Fruit fly (Drosophila melanogaster) whole organism, embryonic: Measurements from ENCODE around the gene Cyp309a1.
A peak's percentile ranks its signal among the peaks of the same experiment; 100 is the strongest.

Experiments used
- Aef1 ChIP-seq: fragments of 200-800 bp; sonication (Bioruptor generic); IDR thresholded peaks from 3 replicates; pipeline ENCODE4 v1.3.6; 2022; ENCODE audit warnings: missing biosample characterization, missing genetic modification characterization
- Atf6 ChIP-seq: fragments of 200-800 bp; sonication (Bioruptor generic); IDR thresholded peaks from 2 replicates; pipeline ENCODE4 v1.3.6; 2022; ENCODE audit warnings: missing biosample characterization, missing genetic modification characterization
- CG1024 ChIP-seq: fragments of 200-800 bp; sonication (Bioruptor generic); IDR thresholded peaks from 2 replicates; pipeline ENCODE4 v1.3.6; 2022; ENCODE audit warnings: missing biosample characterization, missing genetic modification characterization
- CG13424 ChIP-seq: fragments of 200-800 bp; sonication (Bioruptor generic); optimal IDR thresholded peaks from 2 replicates; lab custom pipeline; 2019; ENCODE audit warnings: missing biosample characterization, mild to moderate bottlenecking, missing genetic modification characterization, moderate library complexity
- CG14014 ChIP-seq: fragments of 200-800 bp; sonication (Bioruptor generic); IDR thresholded peaks from 2 replicates; pipeline ENCODE4 v1.3.6; 2022; ENCODE audit warnings: missing biosample characterization, missing genetic modification characterization
- CG17385 ChIP-seq: fragments of 200-800 bp; sonication (Bioruptor generic); optimal IDR thresholded peaks from 3 replicates; lab custom pipeline; 2018; ENCODE audit warnings: missing biosample characterization, mild to moderate bottlenecking, missing genetic modification characterization
- CG2678 ChIP-seq: fragments of 200-800 bp; sonication (Bioruptor generic); optimal IDR thresholded peaks from 3 replicates; lab custom pipeline; 2019; ENCODE audit warnings: missing biosample characterization, mild to moderate bottlenecking, missing genetic modification characterization, moderate library complexity
- CG4730 ChIP-seq: fragments of 200-800 bp; sonication (Bioruptor generic); IDR thresholded peaks from 2 replicates; pipeline ENCODE4 v1.3.6; 2022; ENCODE audit warnings: missing biosample characterization, missing genetic modification characterization
- CG4854 ChIP-seq: fragments of 200-800 bp; sonication (Bioruptor generic); optimal IDR thresholded peaks from 2 replicates; lab custom pipeline; 2016; ENCODE audit warnings: missing biosample characterization, missing genetic modification characterization, inconsistent platforms
- CG6689 ChIP-seq: fragments of 200-800 bp; sonication (Bioruptor generic); IDR thresholded peaks from 2 replicates; pipeline ENCODE4 v1.3.6; 2022; ENCODE audit warnings: missing biosample characterization, missing genetic modification characterization
- CG7357 ChIP-seq: fragments of 200-800 bp; sonication (Bioruptor generic); IDR thresholded peaks from 3 replicates; pipeline ENCODE4 v1.3.6; 2022; ENCODE audit warnings: missing biosample characterization, missing genetic modification characterization
- CG8281 ChIP-seq: fragments of 200-800 bp; sonication (Bioruptor generic); optimal IDR thresholded peaks from 2 replicates; lab custom pipeline; 2018; ENCODE audit warnings: missing biosample characterization, mild to moderate bottlenecking, missing genetic modification characterization, moderate library complexity
- CG8290 ChIP-seq, 3 experiments: fragments of 200-800 bp; sonication (Bioruptor generic); optimal IDR thresholded peaks; 2 replicates each; lab custom pipeline; 2016 to 2019; ENCODE audit warnings: missing biosample characterization in 3 of 3, missing genetic modification characterization in 3 of 3, mild to moderate bottlenecking in 2 of 3, moderate library complexity in 1 of 3
- CG8924 ChIP-seq: fragments of 200-800 bp; optimal IDR thresholded peaks from 3 replicates; lab custom pipeline; 2019; ENCODE audit warnings: missing biosample characterization, mild to moderate bottlenecking, missing genetic modification characterization, moderate library complexity
- D ChIP-seq, 2 experiments: fragments of 200-800 bp in 1 of 2; fragments of >200 bp in 1 of 2; sonication (Bioruptor generic) in 1 of 2; optimal IDR thresholded peaks; 2 replicates in 1 of 2; 3 replicates in 1 of 2; lab custom pipeline; 2017; ENCODE audit warnings: mild to moderate bottlenecking in 1 of 2, missing biosample characterization in 1 of 2, missing genetic modification characterization in 1 of 2, missing genetic modification reagents in 1 of 2
- Ets65A ChIP-seq: fragments of 200-800 bp; sonication (Bioruptor generic); peaks from one replicate; lab custom pipeline; 2016; ENCODE audit warnings: missing biosample characterization, missing genetic modification characterization
- Fer3 ChIP-seq: fragments of 200-800 bp; sonication (Bioruptor generic); optimal IDR thresholded peaks from 2 replicates; lab custom pipeline; 2018; ENCODE audit warnings: missing biosample characterization, mild to moderate bottlenecking, missing genetic modification characterization, moderate library complexity
- NFAT ChIP-seq: fragments of 200-800 bp; sonication (Bioruptor generic); IDR thresholded peaks from 2 replicates; pipeline ENCODE4 v1.3.6; 2022; ENCODE audit warnings: missing biosample characterization, missing genetic modification characterization
- Scr ChIP-seq: fragments of 200-800 bp; sonication (Bioruptor generic); IDR thresholded peaks from 2 replicates; pipeline ENCODE4 v1.3.6; 2022; ENCODE audit warnings: missing biosample characterization, missing genetic modification characterization; ENCODE audit not compliant: partially characterized antibody
- Vsx1 ChIP-seq: fragments of 200-800 bp; sonication (Bioruptor generic); optimal IDR thresholded peaks from 2 replicates; lab custom pipeline; 2017; ENCODE audit warnings: missing biosample characterization, mild to moderate bottlenecking, missing genetic modification characterization, missing genetic modification reagents
- br ChIP-seq: fragments of >200 bp; optimal IDR thresholded peaks from 2 replicates; lab custom pipeline; 2017
- chinmo ChIP-seq: fragments of 200-800 bp; sonication (Bioruptor generic); IDR thresholded peaks from 4 replicates; pipeline ENCODE4 v1.3.6; 2022; ENCODE audit warnings: missing biosample characterization, missing genetic modification characterization; ENCODE audit not compliant: partially characterized antibody
- ci ChIP-seq: fragments of 200-800 bp; sonication (Bioruptor generic); IDR thresholded peaks from 3 replicates; pipeline ENCODE4 v1.3.6; 2022; ENCODE audit warnings: missing biosample characterization, missing genetic modification characterization
- eve ChIP-seq, 2 experiments: fragments of >200 bp; optimal IDR thresholded peaks; 2 replicates each; lab custom pipeline; 2017; ENCODE audit warnings: missing biosample characterization in 2 of 2, missing genetic modification characterization in 2 of 2
- fd96Cb ChIP-seq: fragments of 200-800 bp; sonication (Bioruptor generic); optimal IDR thresholded peaks from 2 replicates; lab custom pipeline; 2018; ENCODE audit warnings: missing biosample characterization, mild to moderate bottlenecking, missing genetic modification characterization, moderate library complexity
- grau ChIP-seq: fragments of 200-800 bp; optimal IDR thresholded peaks from 3 replicates; lab custom pipeline; 2019; ENCODE audit warnings: missing biosample characterization, mild to moderate bottlenecking, missing genetic modification characterization, moderate library complexity
- jumu ChIP-seq: fragments of 200-800 bp; sonication (Bioruptor generic); optimal IDR thresholded peaks from 3 replicates; lab custom pipeline; 2016; ENCODE audit warnings: missing biosample characterization, missing genetic modification characterization
- prd ChIP-seq, 3 experiments: fragments of >200 bp in 2 of 3; fragments of 200-800 bp in 1 of 3; sonication (Bioruptor generic) in 1 of 3; optimal IDR thresholded peaks in 2 of 3; IDR thresholded peaks in 1 of 3; 2 replicates in 2 of 3; 3 replicates in 1 of 3; pipeline versions ENCODE4 v1.3.6 to Lab custom; 2017 to 2022; ENCODE audit warnings: missing biosample characterization in 1 of 3, missing genetic modification characterization in 1 of 3
- row ChIP-seq: fragments of 200-800 bp; sonication (Bioruptor generic); IDR thresholded peaks from 3 replicates; pipeline ENCODE4 v1.3.6; 2022; ENCODE audit warnings: missing biosample characterization, missing genetic modification characterization
- scrt ChIP-seq: fragments of 200-800 bp; sonication (Bioruptor generic); optimal IDR thresholded peaks from 2 replicates; lab custom pipeline; 2018; ENCODE audit warnings: missing biosample characterization, mild to moderate bottlenecking, missing genetic modification characterization, moderate library complexity
- sens ChIP-seq: fragments of 200-800 bp; sonication (Bioruptor generic); peaks from one replicate; lab custom pipeline; 2016; ENCODE audit warnings: missing biosample characterization, missing genetic modification characterization
- sob ChIP-seq: fragments of 200-800 bp; sonication (Bioruptor generic); IDR thresholded peaks from 2 replicates; pipeline ENCODE4 v1.3.6; 2022; ENCODE audit warnings: missing biosample characterization, missing genetic modification characterization
- tgo ChIP-seq: fragments of 200-800 bp; sonication (Bioruptor generic); IDR thresholded peaks from 3 replicates; pipeline ENCODE4 v1.3.6; 2022; ENCODE audit warnings: missing biosample characterization, missing genetic modification characterization
- trem ChIP-seq: fragments of 200-800 bp; optimal IDR thresholded peaks from 3 replicates; lab custom pipeline; 2019; ENCODE audit warnings: missing biosample characterization, mild to moderate bottlenecking, missing genetic modification characterization, moderate library complexity
- ttk ChIP-seq: fragments of 200-800 bp; sonication (Bioruptor generic); IDR thresholded peaks from 2 replicates; pipeline ENCODE4 v2.1.2; 2022; ENCODE audit warnings: missing biosample characterization, missing genetic modification characterization

Cyp309a1 gene

DNA sequence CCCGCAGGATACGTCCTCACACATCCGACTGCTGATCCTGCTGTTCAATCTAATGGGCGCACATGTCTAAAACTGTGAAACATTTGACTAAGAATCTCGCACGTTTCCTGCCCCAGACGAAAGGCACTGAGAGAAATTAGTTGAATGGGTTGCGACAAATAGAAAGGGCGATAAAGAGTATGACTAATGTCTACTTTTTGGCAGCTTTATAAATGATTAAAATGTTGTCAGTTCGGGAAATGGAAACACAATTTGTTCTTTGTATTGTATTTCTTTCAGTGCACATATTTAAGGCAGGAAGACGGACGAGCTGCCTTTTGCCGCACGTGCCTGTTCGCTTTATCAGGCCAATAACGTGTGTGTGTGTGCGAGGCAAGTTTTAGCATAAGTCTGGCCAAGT lies 36.5 kb downstream of the Cyp309a1 start (continued):
- TF ChIP-seq CG4854 (GFP tag; lab: Kevin White, UChicago) (no peak), sob (0 out of 2 replicates have a peak, but pooled peaks have one; percentile 37), CG1024 (GFP tag; lab: Robert Waterston, UW) (no peak), D (optimal IDR thresholded peaks at IDR 0.05; lab: Kevin White, UChicago) (no peak), D (GFP tag; optimal IDR thresholded peaks at IDR 0.05; lab: Kevin White, UChicago) (no peak), prd (optimal IDR thresholded peaks at IDR 0.05; lab: Kevin White, UChicago) (no peak), prd (GFP tag; IDR thresholded peaks at IDR 0.05; lab: Robert Waterston, UW) (0 out of 3 replicates have a peak, but pooled peaks have one; percentile 30), CG17385 (GFP tag; lab: Kevin White, UChicago) (peak; percentile 2), CG8924 (tag; lab: Kevin White, UChicago) (peak; percentile 2), grau (tag; lab: Kevin White, UChicago) (peak; percentile 26), br (lab: Kevin White, UChicago) (no peak), tgo (GFP tag; lab: Robert Waterston, UW) (peak; percentile 24; the same call in 1 of the 3 replicates), CG13424 (peak; percentile 42), CG7357 (GFP tag; lab: Robert Waterston, UW) (0 out of 3 replicates have a peak, but pooled peaks have one; percentile 23), CG14014 (0 out of 2 replicates have a peak, but pooled peaks have one; percentile 38), Aef1 (0 out of 3 replicates have a peak, but pooled peaks have one; percentile 19), NFAT (GFP tag; lab: Robert Waterston, UW) (no peak), Fer3 (tag; lab: Kevin White, UChicago) (peak; percentile 32), Vsx1 (GFP tag; lab: Kevin White, UChicago) (no peak), CG2678 (tag; lab: Kevin White, UChicago) (peak; percentile 52), CG8290 (GFP tag; optimal IDR thresholded peaks at IDR 0.05; lab: Kevin White, UChicago) (no peak), CG8290 (tag; optimal IDR thresholded peaks at IDR 0.05; lab: Kevin White, UChicago) (peak in 1 of 2 experiments; percentile 70), sens (GFP tag; lab: Kevin White, UChicago) (peak; percentile 82), scrt (GFP tag; lab: Kevin White, UChicago) (peak; percentile 8), Atf6 (GFP tag; lab: Robert Waterston, UW) (0 out of 2 replicates have a peak, but pooled peaks have one; percentile 39), CG4730 (no peak), jumu (GFP tag; lab: Kevin White, UChicago) (no peak), ci (GFP tag; lab: Robert Waterston, UW) (peak; percentile 54; the same call in 2 of the 3 replicates), eve (GFP tag; optimal IDR thresholded peaks at IDR 0.05; lab: Kevin White, UChicago) (peak in 1 of 2 experiments; percentile 8), row (peak; percentile 40; the same call in 1 of the 3 replicates), ttk (GFP tag; lab: Robert Waterston, UW) (peak; percentile 12; the same call in 1 of the 2 replicates), Scr (GFP tag; lab: Robert Waterston, UW) (no peak), CG6689 (GFP tag; lab: Robert Waterston, UW) (0 out of 2 replicates have a peak, but pooled peaks have one; percentile 8), Ets65A (peak; percentile 74)
- TF ChIP-seq, all 482 proteins: peak for 75

dm6 chr2L:2517937-2518336 lies 46.7 kb downstream of the Cyp309a1 start, which contains the start of gene CG3528:
CG3528 (minus strand) TSS chr2L:2518037.
- TF ChIP-seq chinmo (GFP tag; lab: Robert Waterston, UW) = no peak
- no peak for TF ChIP-seq trem (tag; lab: Kevin White, UChicago)
- TF ChIP-seq CG8281 = no peak
- TF ChIP-seq fd96Cb (tag; lab: Kevin White, UChicago) = no peak
- TF ChIP-seq, all 482 proteins: peak for 0
